Fruit fly (Drosophila melanogaster) whole organism, embryonic: ENCODE measurements around the gene CG12321.

Experiments
- Abd-B ChIP-seq: fragments of 200-800 bp; sonication (Bioruptor generic); optimal IDR thresholded peaks from 2 replicates; lab custom pipeline; 2018; ENCODE audit warnings: missing biosample characterization, mild to moderate bottlenecking, missing genetic modification characterization, moderate library complexity
- Atf3 ChIP-seq: fragments of 200-800 bp; sonication (Bioruptor generic); optimal IDR thresholded peaks from 3 replicates; lab custom pipeline; 2016; ENCODE audit warnings: missing biosample characterization, missing genetic modification characterization
- CG11456 ChIP-seq: fragments of 200-800 bp; sonication (Bioruptor generic); IDR thresholded peaks from 3 replicates; pipeline ENCODE4 v1.3.6; 2022; ENCODE audit warnings: missing biosample characterization, missing genetic modification characterization
- CG14050 ChIP-seq: fragments of 200-800 bp; sonication (Bioruptor generic); IDR thresholded peaks from 3 replicates; pipeline ENCODE4 v1.3.6; 2022; ENCODE audit warnings: missing biosample characterization, missing genetic modification characterization
- CG16779 ChIP-seq: fragments of 200-800 bp; sonication (Bioruptor generic); IDR thresholded peaks from 2 replicates; pipeline ENCODE4 v1.3.6; 2022; ENCODE audit warnings: missing biosample characterization, missing genetic modification characterization
- CG17612 ChIP-seq: fragments of 200-800 bp; sonication (Bioruptor generic); IDR thresholded peaks from 2 replicates; pipeline ENCODE4 v1.3.6; 2022; ENCODE audit warnings: missing biosample characterization, missing genetic modification characterization
- CG18011 ChIP-seq: fragments of 200-800 bp; sonication (Bioruptor generic); optimal IDR thresholded peaks from 2 replicates; lab custom pipeline; 2017; ENCODE audit warnings: missing biosample characterization, missing genetic modification characterization, mild to moderate bottlenecking, moderate library complexity, missing genotype
- CG18476 ChIP-seq: fragments of 200-800 bp; sonication (Bioruptor generic); optimal IDR thresholded peaks from 2 replicates; lab custom pipeline; 2016; ENCODE audit warnings: missing biosample characterization, mild to moderate bottlenecking, missing genetic modification characterization
- CG18599 ChIP-seq: fragments of 200-800 bp; sonication (Bioruptor generic); optimal IDR thresholded peaks from 3 replicates; lab custom pipeline; 2017; ENCODE audit warnings: missing biosample characterization, missing genetic modification characterization, mild to moderate bottlenecking, moderate library complexity, missing genetic modification reagents
- CG30403 ChIP-seq: fragments of 200-800 bp; sonication (Bioruptor generic); optimal IDR thresholded peaks from 3 replicates; lab custom pipeline; 2016; ENCODE audit warnings: missing biosample characterization, missing genetic modification characterization
- CG3163 ChIP-seq: fragments of 200-800 bp; sonication (Bioruptor generic); optimal IDR thresholded peaks from 3 replicates; lab custom pipeline; 2016; ENCODE audit warnings: missing biosample characterization, missing genetic modification characterization
- CG3838 ChIP-seq: fragments of 200-800 bp; sonication (Bioruptor generic); optimal IDR thresholded peaks from 3 replicates; lab custom pipeline; 2016; ENCODE audit warnings: missing biosample characterization, missing genetic modification characterization
- CG4424 ChIP-seq: fragments of 200-800 bp; sonication (Bioruptor generic); optimal IDR thresholded peaks from 3 replicates; lab custom pipeline; 2016; ENCODE audit warnings: missing biosample characterization, missing genetic modification characterization
- CG4854 ChIP-seq: fragments of 200-800 bp; sonication (Bioruptor generic); optimal IDR thresholded peaks from 2 replicates; lab custom pipeline; 2016; ENCODE audit warnings: missing biosample characterization, missing genetic modification characterization, inconsistent platforms
- CG6175 ChIP-seq: fragments of 200-800 bp; sonication (Bioruptor generic); IDR thresholded peaks from 3 replicates; pipeline ENCODE4 v1.3.6; 2022; ENCODE audit warnings: missing biosample characterization, missing genetic modification characterization
- CG6654 ChIP-seq: fragments of 200-800 bp; sonication (Bioruptor generic); optimal IDR thresholded peaks from 2 replicates; lab custom pipeline; 2017; ENCODE audit warnings: missing biosample characterization, mild to moderate bottlenecking, missing genetic modification characterization
- CG6854 ChIP-seq: fragments of 200-800 bp; sonication (Bioruptor generic); optimal IDR thresholded peaks from 3 replicates; lab custom pipeline; 2017; ENCODE audit warnings: missing biosample characterization, mild to moderate bottlenecking, missing genetic modification characterization
- CG7987 ChIP-seq: fragments of 200-800 bp; sonication (Bioruptor generic); optimal IDR thresholded peaks from 2 replicates; lab custom pipeline; 2018; ENCODE audit warnings: missing biosample characterization, mild to moderate bottlenecking, missing genetic modification characterization, moderate library complexity
- CG8765 ChIP-seq: fragments of 200-800 bp; sonication (Bioruptor generic); IDR thresholded peaks from 2 replicates; pipeline ENCODE4 v1.3.6; 2022; ENCODE audit warnings: missing biosample characterization, missing genetic modification characterization
- CG9797 ChIP-seq: fragments of 200-800 bp; sonication (Bioruptor generic); optimal IDR thresholded peaks from 3 replicates; lab custom pipeline; 2018; ENCODE audit warnings: missing biosample characterization, mild to moderate bottlenecking, missing genetic modification characterization
- CHES-1-like ChIP-seq: fragments of 200-800 bp; sonication (Bioruptor generic); optimal IDR thresholded peaks from 2 replicates; lab custom pipeline; 2016; ENCODE audit warnings: missing biosample characterization, missing genetic modification characterization
- Dfd ChIP-seq, 2 experiments: fragments of >200 bp; optimal IDR thresholded peaks; 2 replicates each; lab custom pipeline; 2017; ENCODE audit warnings: missing biosample characterization in 2 of 2, missing genetic modification characterization in 2 of 2
- ERR ChIP-seq: fragments of 200-800 bp; sonication (Bioruptor generic); optimal IDR thresholded peaks from 2 replicates; lab custom pipeline; 2016; ENCODE audit warnings: missing biosample characterization, missing genetic modification characterization
- HLH3B ChIP-seq: fragments of 200-800 bp; sonication (Bioruptor generic); IDR thresholded peaks from 2 replicates; pipeline ENCODE4 v1.3.6; 2022; ENCODE audit warnings: missing biosample characterization, missing genetic modification characterization
- Kr ChIP-seq: fragments of 200-800 bp; sonication (Bioruptor generic); optimal IDR thresholded peaks from 2 replicates; lab custom pipeline; 2017; ENCODE audit warnings: missing biosample characterization, mild to moderate bottlenecking, missing genetic modification characterization
- MESR4 ChIP-seq: fragments of 200-800 bp; sonication (Bioruptor generic); optimal IDR thresholded peaks from 2 replicates; lab custom pipeline; 2018; ENCODE audit warnings: missing biosample characterization, mild to moderate bottlenecking, missing genetic modification characterization, moderate library complexity
- Mad ChIP-seq: fragments of 200-800 bp; sonication (Bioruptor generic); optimal IDR thresholded peaks from 2 replicates; lab custom pipeline; 2016; ENCODE audit warnings: missing biosample characterization, missing genetic modification characterization
- Myb ChIP-seq: fragments of 200-800 bp; sonication (Bioruptor generic); optimal IDR thresholded peaks from 2 replicates; lab custom pipeline; 2016; ENCODE audit warnings: missing biosample characterization, missing genetic modification characterization
- NC2α ChIP-seq: fragments of 200-800 bp; sonication (Bioruptor generic); optimal IDR thresholded peaks from 2 replicates; lab custom pipeline; 2016; ENCODE audit warnings: missing biosample characterization, missing genetic modification characterization
- Optix ChIP-seq: fragments of 200-800 bp; sonication (Bioruptor generic); IDR thresholded peaks from 3 replicates; pipeline ENCODE4 v1.3.6; 2022; ENCODE audit warnings: missing biosample characterization, missing genetic modification characterization
- Ptx1 ChIP-seq: fragments of 200-800 bp; sonication (Bioruptor generic); IDR thresholded peaks from 2 replicates; pipeline ENCODE4 v1.3.6; 2022; ENCODE audit warnings: missing biosample characterization, missing genetic modification characterization
- Rx ChIP-seq: fragments of 200-800 bp; sonication (Bioruptor generic); IDR thresholded peaks from 2 replicates; pipeline ENCODE4 v1.3.6; 2022; ENCODE audit warnings: missing biosample characterization, missing genetic modification characterization
- Side ChIP-seq: fragments of 200-800 bp; sonication (Bioruptor generic); optimal IDR thresholded peaks from 2 replicates; lab custom pipeline; 2016; ENCODE audit warnings: missing biosample characterization, missing genetic modification characterization
- abd-A ChIP-seq: fragments of 200-800 bp; sonication (Bioruptor generic); optimal IDR thresholded peaks from 3 replicates; lab custom pipeline; 2019; ENCODE audit warnings: missing biosample characterization, mild to moderate bottlenecking, missing genetic modification characterization, moderate library complexity
- crc ChIP-seq: fragments of 200-800 bp; sonication (Bioruptor generic); optimal IDR thresholded peaks from 2 replicates; lab custom pipeline; 2016; ENCODE audit warnings: missing biosample characterization, missing genetic modification characterization
- croc ChIP-seq: fragments of 200-800 bp; sonication (Bioruptor generic); conservative IDR thresholded peaks from 3 replicates; pipeline ENCODE4 v1.3.6; 2022; ENCODE audit warnings: missing biosample characterization, missing genetic modification characterization
- danr ChIP-seq: fragments of 200-800 bp; sonication (Bioruptor generic); IDR thresholded peaks from 2 replicates; pipeline ENCODE4 v1.3.6; 2022; ENCODE audit warnings: missing biosample characterization, missing genetic modification characterization
- dati ChIP-seq: fragments of 200-800 bp; sonication (Bioruptor generic); IDR thresholded peaks from 2 replicates; pipeline ENCODE4 v1.3.6; 2022; ENCODE audit warnings: missing biosample characterization, missing genetic modification characterization
- dm ChIP-seq: fragments of 200-800 bp; sonication (Bioruptor generic); optimal IDR thresholded peaks from 3 replicates; lab custom pipeline; 2016; ENCODE audit warnings: missing biosample characterization, missing genetic modification characterization
- dmrt11E ChIP-seq: fragments of 200-800 bp; sonication (Bioruptor generic); optimal IDR thresholded peaks from 3 replicates; lab custom pipeline; 2018; ENCODE audit warnings: missing biosample characterization, mild to moderate bottlenecking, missing genetic modification characterization, moderate library complexity
- fru ChIP-seq: fragments of >200 bp; optimal IDR thresholded peaks from 2 replicates; lab custom pipeline; 2017
- fu2 ChIP-seq: fragments of 200-800 bp; sonication (Bioruptor generic); optimal IDR thresholded peaks from 2 replicates; lab custom pipeline; 2016; ENCODE audit warnings: missing biosample characterization, missing genetic modification characterization
- gem ChIP-seq: fragments of 200-800 bp; sonication (Bioruptor generic); optimal IDR thresholded peaks from 2 replicates; lab custom pipeline; 2019; ENCODE audit warnings: missing biosample characterization, mild to moderate bottlenecking, missing genetic modification characterization, moderate library complexity
- grau ChIP-seq: fragments of 200-800 bp; optimal IDR thresholded peaks from 3 replicates; lab custom pipeline; 2019; ENCODE audit warnings: missing biosample characterization, mild to moderate bottlenecking, missing genetic modification characterization, moderate library complexity
- kni ChIP-seq: fragments of 200-800 bp; sonication (Bioruptor generic); optimal IDR thresholded peaks from 3 replicates; lab custom pipeline; 2017; ENCODE audit warnings: mild to moderate bottlenecking, missing biosample characterization, missing genetic modification reagents, missing genetic modification characterization
- lbe ChIP-seq: fragments of 200-800 bp; sonication (Bioruptor generic); optimal IDR thresholded peaks from 2 replicates; lab custom pipeline; 2016; ENCODE audit warnings: missing biosample characterization, mild to moderate bottlenecking, missing genetic modification characterization
- lmd ChIP-seq: fragments of 200-800 bp; sonication (Bioruptor generic); IDR thresholded peaks from 2 replicates; pipeline ENCODE4 v1.3.6; 2022; ENCODE audit warnings: missing biosample characterization, missing genetic modification characterization
- prd ChIP-seq, 3 experiments: fragments of >200 bp in 2 of 3; fragments of 200-800 bp in 1 of 3; sonication (Bioruptor generic) in 1 of 3; optimal IDR thresholded peaks in 2 of 3; IDR thresholded peaks in 1 of 3; 2 replicates in 2 of 3; 3 replicates in 1 of 3; pipeline versions ENCODE4 v1.3.6 to Lab custom; 2017 to 2022; ENCODE audit warnings: missing biosample characterization in 1 of 3, missing genetic modification characterization in 1 of 3
- pzg ChIP-seq: fragments of 200-800 bp; sonication (Bioruptor generic); optimal IDR thresholded peaks from 3 replicates; lab custom pipeline; 2018; ENCODE audit warnings: missing biosample characterization, mild to moderate bottlenecking, missing genetic modification characterization, moderate library complexity
- sisA ChIP-seq: fragments of 200-800 bp; sonication (Bioruptor generic); IDR thresholded peaks from 2 replicates; pipeline ENCODE4 v1.3.6; 2022; ENCODE audit warnings: missing biosample characterization, missing genetic modification characterization
- stc ChIP-seq: fragments of 200-800 bp; sonication (Bioruptor generic); IDR thresholded peaks from 2 replicates; pipeline ENCODE4 v1.3.6; 2022; ENCODE audit warnings: missing biosample characterization, missing genetic modification characterization

Gene CG12321

dm6 chr3R:18196991-18197801 lies 8.7 kb upstream of the CG12321 start (continued):
- TF ChIP-seq Rx (no peak), CG9797 (no peak), pzg (peak; percentile 3), Mad (GFP tag; lab: Kevin White, UChicago) (no peak), Kr (GFP tag; lab: Kevin White, UChicago) (no peak), croc (no peak), CG3163 (GFP tag; lab: Kevin White, UChicago) (peak; percentile 30), CG30403 (GFP tag; lab: Kevin White, UChicago) (peak; percentile 77), fu2 (GFP tag; lab: Kevin White, UChicago) (peak; percentile 29), grau (tag; lab: Kevin White, UChicago) (peak; percentile 76), CG8765 (GFP tag; lab: Robert Waterston, UW) (no peak), Myb (GFP tag; lab: Kevin White, UChicago) (peak; percentile 29), HLH3B (GFP tag; lab: Robert Waterston, UW) (no peak), dm (GFP tag; lab: Kevin White, UChicago) (no peak), CHES-1-like (GFP tag; lab: Kevin White, UChicago) (peak; percentile 7), gem (tag; lab: Kevin White, UChicago) (peak; percentile 79), dmrt11E (peak; percentile 57), fru (lab: Kevin White, UChicago) (no peak), abd-A (tag; lab: Kevin White, UChicago) (peak; percentile 71), CG6854 (GFP tag; lab: Kevin White, UChicago) (peak; percentile 41), NC2α (GFP tag; lab: Kevin White, UChicago) (no peak), CG4854 (GFP tag; lab: Kevin White, UChicago) (no peak), CG7987 (GFP tag; lab: Kevin White, UChicago) (peak; percentile 3), dati (GFP tag; lab: Robert Waterston, UW) (no peak), CG18011 (GFP tag; lab: Kevin White, UChicago) (no peak), CG3838 (GFP tag; lab: Kevin White, UChicago) (no peak), Optix (no peak), stc (GFP tag; lab: Robert Waterston, UW) (no peak), MESR4 (GFP tag; lab: Kevin White, UChicago) (peak; percentile 40), crc (GFP tag; lab: Kevin White, UChicago) (no peak), CG18476 (peak; percentile 35), CG4424 (GFP tag; lab: Kevin White, UChicago) (peak; percentile 60), ERR (GFP tag; lab: Kevin White, UChicago) (no peak), CG18599 (GFP tag; lab: Kevin White, UChicago) (peak; percentile 71), CG17612 (GFP tag; lab: Robert Waterston, UW) (no peak), sisA (GFP tag; lab: Robert Waterston, UW) (no peak), Abd-B (GFP tag; lab: Kevin White, UChicago) (no peak), lbe (GFP tag; lab: Kevin White, UChicago) (peak; percentile 86), CG16779 (no peak), Dfd (GFP tag; optimal IDR thresholded peaks at IDR 0.05; lab: Kevin White, UChicago) (no peak), Ptx1 (GFP tag; lab: Robert Waterston, UW) (no peak), kni (GFP tag; lab: Kevin White, UChicago) (peak; percentile 55), prd (optimal IDR thresholded peaks at IDR 0.05; lab: Kevin White, UChicago) (no peak), prd (GFP tag; IDR thresholded peaks at IDR 0.05; lab: Robert Waterston, UW) (no peak), CG11456 (GFP tag; lab: Robert Waterston, UW) (no peak), CG6654 (GFP tag; lab: Kevin White, UChicago) (peak; percentile 36), CG14050 (GFP tag; lab: Robert Waterston, UW) (no peak), lmd (no peak), danr (GFP tag; lab: Robert Waterston, UW) (no peak), CG6175 (no peak), Side (GFP tag; lab: Kevin White, UChicago) (no peak), Atf3 (GFP tag; lab: Kevin White, UChicago) (peak; percentile 5)
